Fruit fly (Drosophila melanogaster): ENCODE data around the gene myo.

DNA sequence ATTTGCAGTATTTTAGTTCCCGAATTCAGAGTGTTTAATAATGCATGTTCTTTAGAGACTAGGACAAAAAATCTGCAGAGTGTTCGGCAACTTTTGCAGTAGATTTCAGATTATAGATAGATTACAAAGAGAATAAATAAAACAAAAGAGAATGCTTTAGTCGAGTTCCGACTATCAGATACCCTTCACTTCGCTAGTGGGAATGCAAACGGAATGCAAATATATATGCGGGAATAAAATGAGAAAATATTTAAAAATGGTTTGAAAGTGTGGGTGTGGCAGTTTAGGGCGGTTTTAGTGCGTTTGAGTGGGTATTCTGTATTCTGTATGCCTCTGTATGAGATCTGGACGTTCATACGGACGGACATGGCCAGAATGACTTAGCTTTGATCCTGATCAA lies 11.0 kb upstream of the myo start:
- TF ChIP-seq h (optimal IDR thresholded peaks at IDR 0.05) (no peak), Myc (optimal IDR thresholded peaks at IDR 0.05) (no peak), ttk (optimal IDR thresholded peaks at IDR 0.05) (no peak)
